Worm (Caenorhabditis elegans) whole organism, L4 larva: ENCODE results near the gene F07C3.2.

Experiments used
- D1046.2 ChIP-seq: fragments of 200-800 bp; sonication (Bioruptor generic); IDR thresholded peaks from 2 replicates; pipeline ENCODE4 v1.3.6; 2022; ENCODE audit warnings: missing genetic modification characterization, missing compliant biosample characterization
- F26F4.8 ChIP-seq: fragments of 200-800 bp; sonication (Bioruptor generic); conservative IDR thresholded peaks from 2 replicates; pipeline ENCODE4 v1.3.6; 2022; ENCODE audit warnings: missing genetic modification characterization, missing compliant biosample characterization
- R02D3.7 ChIP-seq: fragments of 150-350 bp; sonication (generic microtip); optimal IDR thresholded peaks from 3 replicates; lab custom pipeline; 2014; ENCODE audit warnings: missing biosample characterization, missing genetic modification characterization
- Y48G9A.11 ChIP-seq: fragments of 200-800 bp; sonication (Bioruptor generic); IDR thresholded peaks from 2 replicates; pipeline ENCODE4 v1.3.6; 2022; ENCODE audit warnings: missing genetic modification reagents, missing genetic modification characterization, missing compliant biosample characterization
- Y5F2A.4 ChIP-seq: fragments of 200-800 bp; sonication (Bioruptor generic); optimal IDR thresholded peaks from 2 replicates; lab custom pipeline; 2018; ENCODE audit warnings: mild to moderate bottlenecking, missing genetic modification characterization, missing compliant biosample characterization
- ZK337.2 ChIP-seq: fragments of 200-800 bp; sonication (Bioruptor generic); IDR thresholded peaks from 2 replicates; pipeline ENCODE4 v1.3.6; 2022; ENCODE audit warnings: missing genetic modification reagents, missing genetic modification characterization, missing compliant biosample characterization
- aha-1 ChIP-seq: fragments of 150-350 bp; peaks from one replicate; lab custom pipeline; 2014; ENCODE audit warnings: missing biosample characterization, missing genetic modification characterization
- aly-2 ChIP-seq: sonication (generic microtip); optimal IDR thresholded peaks from 2 replicates; lab custom pipeline; 2018; ENCODE audit warnings: missing biosample characterization, missing genetic modification characterization
- ceh-20 ChIP-seq: fragments of 200-800 bp; sonication (Bioruptor generic); IDR thresholded peaks from 2 replicates; pipeline ENCODE4 v1.3.6; 2022; ENCODE audit warnings: missing genetic modification reagents, missing genetic modification characterization, missing compliant biosample characterization
- ceh-28 ChIP-seq: fragments of 150-350 bp; optimal IDR thresholded peaks from 2 replicates; lab custom pipeline; 2014; ENCODE audit warnings: missing biosample characterization, missing genetic modification reagents, missing genetic modification characterization
- ceh-44 ChIP-seq: fragments of 200-800 bp; sonication (Bioruptor generic); IDR thresholded peaks from 2 replicates; pipeline ENCODE4 v1.3.6; 2022; ENCODE audit warnings: missing genetic modification reagents, missing genetic modification characterization, missing compliant biosample characterization
- ceh-62 ChIP-seq: sonication (generic microtip); optimal IDR thresholded peaks from 2 replicates; lab custom pipeline; 2017; ENCODE audit warnings: missing biosample characterization, missing genetic modification characterization
- ces-1 ChIP-seq: fragments of 150-350 bp; sonication (generic microtip); optimal IDR thresholded peaks from 4 replicates; lab custom pipeline; 2014; ENCODE audit warnings: missing biosample characterization, missing genetic modification reagents, missing genetic modification characterization
- cey-2 ChIP-seq: sonication (generic microtip); optimal IDR thresholded peaks from 3 replicates; lab custom pipeline; 2017; ENCODE audit warnings: missing genetic modification characterization, mild to moderate bottlenecking, missing compliant biosample characterization, antibody characterized with exemption, borderline replicate concordance; ENCODE audit not compliant: insufficient read depth
- ctbp-1 ChIP-seq: fragments of 200-800 bp; sonication (Bioruptor generic); IDR thresholded peaks from 2 replicates; pipeline ENCODE4 v1.3.6; 2022; ENCODE audit warnings: missing genetic modification reagents, missing genetic modification characterization, missing compliant biosample characterization
- daf-12 ChIP-seq: fragments of 150-350 bp; optimal IDR thresholded peaks from 2 replicates; lab custom pipeline; 2014; ENCODE audit warnings: missing biosample characterization, missing genetic modification reagents, missing genetic modification characterization
- daf-16 ChIP-seq, 3 experiments: sonication (generic microtip); optimal IDR thresholded peaks; 2 replicates each; lab custom pipeline; 2016 to 2017; ENCODE audit warnings: missing genetic modification characterization in 3 of 3, missing genetic modification reagents in 3 of 3, mild to moderate bottlenecking in 2 of 3, missing compliant biosample characterization in 2 of 3, missing biosample characterization in 1 of 3, moderate library complexity in 1 of 3
- dmd-6 ChIP-seq: fragments of 200-800 bp; sonication (Bioruptor generic); IDR thresholded peaks from 2 replicates; pipeline ENCODE4 v1.3.6; 2022; ENCODE audit warnings: missing genetic modification reagents, missing genetic modification characterization, missing compliant biosample characterization
- dmd-8 ChIP-seq: fragments of 200-800 bp; sonication (Bioruptor generic); IDR thresholded peaks from 2 replicates; pipeline ENCODE4 v1.3.6; 2022; ENCODE audit warnings: missing genetic modification characterization, missing compliant biosample characterization
- egl-27 ChIP-seq: sonication (generic microtip); optimal IDR thresholded peaks from 3 replicates; lab custom pipeline; 2017; ENCODE audit warnings: missing biosample characterization, missing genetic modification reagents, missing genetic modification characterization
- fkh-10 ChIP-seq: fragments of 150-350 bp; optimal IDR thresholded peaks from 2 replicates; lab custom pipeline; 2014; ENCODE audit warnings: missing biosample characterization, missing genetic modification reagents, missing genetic modification characterization
- fos-1 ChIP-seq: fragments of 150-350 bp; optimal IDR thresholded peaks from 2 replicates; lab custom pipeline; 2014; ENCODE audit warnings: missing biosample characterization, missing genetic modification characterization
- hmg-1.1 ChIP-seq: fragments of 200-800 bp; sonication (Bioruptor generic); IDR thresholded peaks from 2 replicates; pipeline ENCODE4 v1.3.6; 2022; ENCODE audit warnings: missing genetic modification reagents, missing genetic modification characterization, missing compliant biosample characterization
- lim-7 ChIP-seq: fragments of 200-800 bp; sonication (Bioruptor generic); IDR thresholded peaks from 2 replicates; pipeline ENCODE4 v1.3.6; 2022; ENCODE audit warnings: missing genetic modification characterization, missing compliant biosample characterization
- lin-1 ChIP-seq: fragments of 200-800 bp; sonication (Bioruptor generic); IDR thresholded peaks from 2 replicates; pipeline ENCODE4 v1.3.6; 2022; ENCODE audit warnings: missing genetic modification reagents, missing genetic modification characterization, missing compliant biosample characterization
- lin-38 ChIP-seq: fragments of 200-800 bp; sonication (Bioruptor generic); IDR thresholded peaks from 2 replicates; pipeline ENCODE4 v1.3.6; 2022; ENCODE audit warnings: missing genetic modification reagents, missing genetic modification characterization, missing compliant biosample characterization
- lir-3 ChIP-seq: sonication (generic microtip); optimal IDR thresholded peaks from 2 replicates; lab custom pipeline; 2016; ENCODE audit warnings: mild to moderate bottlenecking, missing genetic modification characterization, missing compliant biosample characterization
- madf-5 ChIP-seq, 2 experiments: fragments of 200-800 bp; sonication (Bioruptor generic); IDR thresholded peaks; 2 replicates each; pipeline ENCODE4 v1.3.6; 2022; ENCODE audit warnings: missing compliant biosample characterization in 2 of 2, missing genetic modification characterization in 2 of 2
- mdt-29 ChIP-seq: fragments of 200-800 bp; sonication (Bioruptor generic); IDR thresholded peaks from 2 replicates; pipeline ENCODE4 v1.3.6; 2022; ENCODE audit warnings: missing genetic modification reagents, missing genetic modification characterization, missing compliant biosample characterization
- mes-2 ChIP-seq: sonication (generic microtip); optimal IDR thresholded peaks from 2 replicates; lab custom pipeline; 2016; ENCODE audit warnings: missing genotype, mild to moderate bottlenecking, missing genetic modification characterization, missing compliant biosample characterization; ENCODE audit not compliant: poor library complexity, severe bottlenecking
- nhr-11 ChIP-seq: fragments of 150-350 bp; optimal IDR thresholded peaks from 2 replicates; lab custom pipeline; 2014; ENCODE audit warnings: missing biosample characterization, missing genetic modification characterization
- nhr-25 ChIP-seq: sonication (generic microtip); optimal IDR thresholded peaks from 2 replicates; lab custom pipeline; 2017; ENCODE audit warnings: missing genetic modification characterization, mild to moderate bottlenecking, missing compliant biosample characterization, antibody characterized with exemption, moderate library complexity, borderline replicate concordance; ENCODE audit not compliant: insufficient read depth
- nhr-28 ChIP-seq: fragments of 150-350 bp; optimal IDR thresholded peaks from 2 replicates; lab custom pipeline; 2014; ENCODE audit warnings: missing biosample characterization, missing genetic modification characterization
- nhr-48 ChIP-seq: sonication (generic microtip); optimal IDR thresholded peaks from 2 replicates; lab custom pipeline; 2016; ENCODE audit warnings: mild to moderate bottlenecking, missing genetic modification characterization, missing compliant biosample characterization
- nhr-77 ChIP-seq: fragments of 150-350 bp; optimal IDR thresholded peaks from 2 replicates; lab custom pipeline; 2014; ENCODE audit warnings: missing biosample characterization, missing genetic modification characterization
- pha-4 ChIP-seq, 2 experiments: fragments of 150-350 bp in 1 of 2; fragments of 200-800 bp in 1 of 2; sonication (Bioruptor generic) in 1 of 2; IDR thresholded peaks in 1 of 2; optimal IDR thresholded peaks in 1 of 2; 2 replicates each; pipeline versions ENCODE4 v1.3.6 to Lab custom; 2014 to 2022; ENCODE audit warnings: missing genetic modification characterization in 2 of 2, missing genetic modification reagents in 2 of 2, missing biosample characterization in 1 of 2, missing compliant biosample characterization in 1 of 2
- pqm-1 ChIP-seq: sonication (generic microtip); optimal IDR thresholded peaks from 2 replicates; lab custom pipeline; 2017; ENCODE audit warnings: missing biosample characterization, missing genetic modification characterization
- sdz-12 ChIP-seq: fragments of 200-800 bp; sonication (Bioruptor generic); optimal IDR thresholded peaks from 2 replicates; lab custom pipeline; 2018; ENCODE audit warnings: mild to moderate bottlenecking, missing genetic modification characterization, missing compliant biosample characterization
- snpc-4 ChIP-seq: fragments of 150-350 bp; optimal IDR thresholded peaks from 2 replicates; lab custom pipeline; 2014; ENCODE audit warnings: missing biosample characterization, missing genetic modification characterization
- spr-3 ChIP-seq: fragments of 200-800 bp; sonication (Bioruptor generic); optimal IDR thresholded peaks from 2 replicates; lab custom pipeline; 2018; ENCODE audit warnings: mild to moderate bottlenecking, missing genetic modification characterization, missing compliant biosample characterization
- unc-39 ChIP-seq: sonication (generic microtip); optimal IDR thresholded peaks from 2 replicates; lab custom pipeline; 2017; ENCODE audit warnings: missing biosample characterization, missing genetic modification characterization
- unc-62 ChIP-seq, 3 experiments: fragments of 150-350 bp in 1 of 3; sonication (generic microtip); optimal IDR thresholded peaks in 2 of 3; peaks in 1 of 3; 1 replicate in 1 of 3; 2 replicates in 2 of 3; lab custom pipeline; 2014 to 2017; ENCODE audit warnings: missing biosample characterization in 3 of 3, missing genetic modification characterization in 3 of 3, missing genetic modification reagents in 3 of 3, missing genotype in 1 of 3
- vab-7 ChIP-seq: fragments of 200-800 bp; sonication (Bioruptor generic); IDR thresholded peaks from 2 replicates; pipeline ENCODE4 v1.3.6; 2022; ENCODE audit warnings: missing genetic modification reagents, missing genetic modification characterization, missing compliant biosample characterization
- zag-1 ChIP-seq: fragments of 150-350 bp; optimal IDR thresholded peaks from 2 replicates; lab custom pipeline; 2014; ENCODE audit warnings: missing biosample characterization, missing genetic modification characterization
- zfp-2 ChIP-seq: sonication (generic microtip); optimal IDR thresholded peaks from 2 replicates; lab custom pipeline; 2016; ENCODE audit warnings: mild to moderate bottlenecking, missing genetic modification characterization, missing compliant biosample characterization

Gene F07C3.2

ce11 chrV:9271835-9272234, 45.9 kb downstream of the F07C3.2 start:
- TF ChIP-seq mes-2 (tag; lab: Kevin White, UChicago): no peak
- TF ChIP-seq unc-62 (GFP tag; optimal IDR thresholded peaks at IDR 0.05 in 1 of 2; lab: Kevin White, UChicago): peak in 1 of 2 experiments; percentile 84
- TF ChIP-seq unc-62 (tag; optimal IDR thresholded peaks at IDR 0.05; lab: Kevin White, UChicago): no peak

- TF ChIP-seq ctbp-1: no peak
- TF ChIP-seq unc-39 (tag; lab: Kevin White, UChicago): no peak
- TF ChIP-seq snpc-4 (tag; lab: Kevin White, UChicago): no peak
- no peak for TF ChIP-seq D1046.2 (GFP tag; lab: Robert Waterston, UW)
- TF ChIP-seq fos-1 (tag; lab: Kevin White, UChicago): no peak
- TF ChIP-seq F26F4.8 (GFP tag; lab: Robert Waterston, UW): no peak
- no peak for TF ChIP-seq mdt-29 (GFP tag; lab: Robert Waterston, UW)
- TF ChIP-seq zag-1 (tag; lab: Kevin White, UChicago): no peak
- no peak for TF ChIP-seq nhr-11 (tag; lab: Kevin White, UChicago)
- no peak for TF ChIP-seq ceh-20 (GFP tag; lab: Robert Waterston, UW)
- TF ChIP-seq lir-3 (tag; lab: Kevin White, UChicago): no peak
- TF ChIP-seq hmg-1.1 (GFP tag; lab: Robert Waterston, UW): no peak
- TF ChIP-seq daf-16 (GFP tag; optimal IDR thresholded peaks at IDR 0.05; lab: Kevin White, UChicago): no peak
- no peak for TF ChIP-seq daf-16 (tag; optimal IDR thresholded peaks at IDR 0.05; lab: Kevin White, UChicago)
- no peak for TF ChIP-seq ceh-44 (GFP tag; lab: Robert Waterston, UW)
- no peak for TF ChIP-seq nhr-28 (tag; lab: Kevin White, UChicago)
- TF ChIP-seq aha-1 (tag; lab: Kevin White, UChicago): no peak
- no peak for TF ChIP-seq nhr-77 (tag; lab: Kevin White, UChicago)
- TF ChIP-seq dmd-8: no peak
- no peak for TF ChIP-seq R02D3.7 (tag; lab: Kevin White, UChicago)
Measured at ce11 chrV:9272624-9273023, 46.7 kb downstream of the F07C3.2 start.

ce11 chrV:9273587-9273986, 47.7 kb downstream of the F07C3.2 start:
- TF ChIP-seq ces-1 (GFP tag; lab: Kevin White, UChicago) (peak; percentile 39), daf-12 (tag; lab: Kevin White, UChicago) (no peak), ZK337.2 (GFP tag; lab: Robert Waterston, UW) (no peak), egl-27 (tag; lab: Kevin White, UChicago) (no peak), dmd-8 (no peak), hmg-1.1 (GFP tag; lab: Robert Waterston, UW) (peak; percentile 79), sdz-12 (GFP tag; lab: Kevin White, UChicago) (no peak), spr-3 (no peak), zfp-2 (tag; lab: Kevin White, UChicago) (no peak), dmd-6 (peak; percentile 54), madf-5 (GFP tag; IDR thresholded peaks at IDR 0.05; lab: Robert Waterston, UW) (no peak), cey-2 (tag; lab: Kevin White, UChicago) (no peak), fkh-10 (peak; percentile 62), ctbp-1 (peak; percentile 81), nhr-48 (no peak), ceh-62 (no peak), aly-2 (no peak), nhr-28 (tag; lab: Kevin White, UChicago) (peak; percentile 94), mes-2 (tag; lab: Kevin White, UChicago) (peak; percentile 46), aha-1 (tag; lab: Kevin White, UChicago) (peak; percentile 91), pqm-1 (no peak), Y48G9A.11 (GFP tag; lab: Robert Waterston, UW) (no peak), vab-7 (no peak), pha-4 (GFP tag; IDR thresholded peaks at IDR 0.05; lab: Robert Waterston, UW) (no peak), pha-4 (tag; optimal IDR thresholded peaks at IDR 0.05; lab: Kevin White, UChicago) (no peak), lin-38 (no peak), ceh-28 (tag; lab: Kevin White, UChicago) (no peak), lin-1 (GFP tag; lab: Robert Waterston, UW) (no peak), nhr-25 (no peak), Y5F2A.4 (GFP tag; lab: Kevin White, UChicago) (no peak), lim-7 (no peak), F26F4.8 (GFP tag; lab: Robert Waterston, UW) (no peak), nhr-11 (tag; lab: Kevin White, UChicago) (peak; percentile 59), zag-1 (tag; lab: Kevin White, UChicago) (no peak), nhr-77 (tag; lab: Kevin White, UChicago) (peak; percentile 30)
